Fruit fly (Drosophila melanogaster): ENCODE results near the gene Sfp38D.

Gene Sfp38D

DNA sequence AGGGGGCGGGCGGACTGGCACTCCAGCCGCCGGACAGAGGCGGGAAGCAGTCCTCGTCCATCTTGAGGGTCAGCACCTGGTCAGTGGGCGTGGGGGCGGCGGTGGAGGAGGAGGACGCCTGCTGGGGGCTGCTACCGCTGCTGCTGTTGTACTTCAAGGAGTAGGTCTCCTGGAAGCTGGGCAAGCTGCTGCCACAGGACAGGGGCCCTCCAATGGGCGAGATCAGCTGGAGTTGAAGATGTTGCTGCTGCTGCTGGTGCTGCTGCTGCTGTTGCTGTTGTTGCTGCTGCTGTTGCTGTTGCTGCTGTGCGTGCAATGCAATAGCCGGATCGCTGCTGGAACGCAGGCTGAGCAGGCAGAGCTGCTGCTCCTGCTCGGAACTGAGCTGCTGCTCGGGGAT lies 48.0 kb downstream of the Sfp38D start:
- TF ChIP-seq dsf (GFP tag; optimal IDR thresholded peaks at IDR 0.05; ENCODE audit: borderline replicate concordance) (no peak), Dfd (GFP tag; optimal IDR thresholded peaks at IDR 0.05) (peak; percentile 92)

- TF ChIP-seq Dfd (GFP tag; optimal IDR thresholded peaks at IDR 0.05) (peak; percentile 91), Hnf4 (GFP tag; optimal IDR thresholded peaks at IDR 0.05) (no peak)
These were observed 49.3 kb downstream of the Sfp38D start for dm6 chr2L:20690055-20690454.
